Worm (Caenorhabditis elegans): Measurements from ENCODE around the gene R07C12.1.
"Not testable (repeated sequence)": the region's sequence is repeated elsewhere in the genome, so short reads cannot be mapped to it uniquely, and the experiment has no call there.

The R07C12.1 gene

DNA sequence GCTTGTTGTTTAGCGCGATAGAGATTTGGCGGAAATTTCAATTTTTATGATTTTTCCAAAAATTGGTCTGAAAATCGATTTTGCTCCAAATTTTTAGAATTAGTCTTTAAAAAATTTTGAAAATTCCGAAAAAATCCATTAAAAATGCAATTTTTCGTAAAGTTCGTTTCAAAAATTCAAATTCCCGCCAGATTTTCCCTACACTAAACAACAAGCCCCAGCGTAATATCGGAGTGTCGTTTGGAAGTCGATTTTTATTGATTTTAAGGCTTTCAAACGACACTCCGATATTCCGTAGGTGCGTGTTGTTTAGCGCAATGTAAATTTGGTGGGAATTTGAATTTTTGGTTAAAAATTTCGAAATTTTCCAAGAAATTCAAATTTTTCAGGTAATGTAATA is 24.4 kb downstream of the R07C12.1 start:
- TF ChIP-seq him-1 (tag; optimal IDR thresholded peaks at IDR 0.05) (no peak), W03F9.2 (tag; optimal IDR thresholded peaks at IDR 0.05) (no peak), dao-5 (tag; optimal IDR thresholded peaks at IDR 0.05) (no peak)

DNA sequence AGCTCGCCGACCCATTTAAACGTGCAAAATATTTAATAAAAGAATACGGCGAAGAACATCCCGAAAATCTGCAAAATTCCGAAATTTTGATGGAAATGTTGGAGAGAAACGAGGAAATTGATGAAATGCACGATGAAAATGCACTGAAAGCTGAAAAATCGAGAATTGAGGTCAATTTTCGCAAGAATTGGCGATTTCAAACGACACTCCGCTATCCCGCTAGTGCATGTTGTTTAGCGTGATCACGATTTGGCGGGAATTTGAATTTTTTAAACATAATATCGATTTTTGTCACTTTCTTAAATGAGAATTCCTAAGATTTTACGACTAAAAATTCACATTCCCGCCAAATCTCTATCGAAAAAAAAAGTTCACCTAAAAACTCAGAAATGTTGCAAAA is 25.3 kb downstream of the R07C12.1 start:
- TF ChIP-seq W03F9.2 (tag; optimal IDR thresholded peaks at IDR 0.05), result no peak
- TF ChIP-seq him-1 (tag; optimal IDR thresholded peaks at IDR 0.05), result no peak
- TF ChIP-seq dao-5 (tag; optimal IDR thresholded peaks at IDR 0.05), result no peak

DNA sequence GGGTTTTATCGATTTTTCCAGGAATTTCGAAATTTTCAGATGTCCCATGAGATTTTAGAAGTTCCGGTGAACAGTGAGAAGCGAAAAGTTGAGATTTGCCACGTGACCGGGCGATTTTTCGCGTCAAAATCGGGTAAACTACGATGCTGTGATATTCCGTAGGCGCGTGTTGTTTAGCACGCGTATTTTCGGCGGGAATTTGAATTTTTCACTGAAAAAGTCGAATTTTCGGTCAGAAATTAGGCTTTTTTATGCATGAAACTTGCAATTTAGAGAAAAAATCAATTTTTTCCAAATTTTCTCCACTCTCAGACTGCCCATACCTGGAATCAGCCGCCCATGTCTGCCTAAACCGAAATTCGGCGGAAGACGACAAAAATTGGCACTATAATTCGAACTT is 26.2 kb downstream of the R07C12.1 start, which contains the start of gene tsen-34:
Gene tsen-34 (plus strand): TSS at position 34 of the 400 bp plus-strand sequence.
- no peak for TF ChIP-seq him-1 (tag; optimal IDR thresholded peaks at IDR 0.05)
- no peak for TF ChIP-seq dao-5 (tag; optimal IDR thresholded peaks at IDR 0.05)
- no peak for TF ChIP-seq W03F9.2 (tag; optimal IDR thresholded peaks at IDR 0.05)

DNA sequence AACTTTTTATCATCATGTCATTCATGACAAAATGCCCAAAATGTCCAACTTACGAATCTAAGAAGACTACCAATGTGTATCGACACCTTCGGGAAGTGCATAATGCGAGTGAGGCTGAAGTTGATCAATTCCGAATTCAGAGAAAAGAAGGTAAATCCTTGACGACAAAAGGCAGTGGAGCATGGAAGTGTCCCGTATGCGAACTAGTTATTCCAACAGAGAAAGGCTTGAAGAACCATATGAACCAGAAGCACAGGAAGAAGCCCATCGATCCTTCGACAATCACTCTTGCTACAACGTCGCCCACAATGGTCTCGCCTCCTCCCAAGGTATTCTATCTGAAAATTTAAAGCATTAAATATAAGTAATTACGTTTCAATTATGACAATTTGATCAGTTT is 33.8 kb downstream of the R07C12.1 start, which contains the start of gene K08D10.11:
Gene K08D10.11 (minus strand): TSS at position 101 of the 400 bp plus-strand sequence.
- TF ChIP-seq W03F9.2, dao-5, him-1 (tag; optimal IDR thresholded peaks at IDR 0.05): not testable (repeated sequence)

DNA sequence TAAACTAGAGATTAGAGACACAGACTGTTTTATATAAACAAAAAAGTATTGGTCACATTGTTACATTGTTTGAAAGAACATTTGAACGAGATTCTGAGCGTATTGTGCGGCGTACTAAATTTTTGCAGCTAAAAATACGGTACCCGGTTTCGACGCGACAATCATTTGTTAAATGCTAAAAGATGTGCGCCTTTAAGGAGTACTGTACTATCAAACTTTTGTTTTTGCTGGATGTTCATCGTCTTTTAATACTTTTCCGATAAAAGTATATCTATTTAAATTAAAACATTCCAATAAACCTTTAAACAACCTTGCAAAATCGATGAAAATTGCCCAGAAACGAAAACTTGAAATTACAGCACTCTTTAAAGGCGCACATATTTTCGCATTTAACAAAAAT is 44.5 kb downstream of the R07C12.1 start, which contains the start of gene K06B9.6:
Gene K06B9.6 (minus strand): TSS at position 101 of the 400 bp plus-strand sequence.
- not testable (repeated sequence) for TF ChIP-seq him-1, dao-5, W03F9.2 (tag; optimal IDR thresholded peaks at IDR 0.05)

DNA sequence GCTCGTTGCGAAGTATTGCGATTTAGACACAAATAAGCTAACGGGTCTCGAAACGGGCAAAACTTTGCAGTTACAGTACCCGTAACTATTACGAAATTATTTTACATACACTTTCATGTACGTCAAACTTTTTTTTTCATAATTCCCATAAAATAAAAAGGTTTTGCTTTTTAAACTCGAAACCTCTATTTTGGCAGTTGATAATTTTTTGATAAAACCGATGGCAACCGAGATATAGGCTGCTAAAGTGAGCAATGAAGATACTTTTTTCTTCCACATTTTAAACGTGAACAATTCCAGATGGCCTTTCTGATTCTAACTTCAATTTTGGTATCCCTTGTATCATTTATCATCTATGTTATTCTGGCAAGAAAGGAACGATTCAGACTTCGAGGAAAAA is 44.9 kb downstream of the R07C12.1 start, which contains the start of gene cyp-25A6:
Gene cyp-25A6 (plus strand): TSS at position 301 of the 400 bp plus-strand sequence.
- TF ChIP-seq W03F9.2, dao-5, him-1 (tag; optimal IDR thresholded peaks at IDR 0.05): not testable (repeated sequence)
